Worm (Caenorhabditis elegans) whole organism, L1 larva: ENCODE data around the gene F10E7.2.
A peak's percentile ranks its signal among the peaks of the same experiment; 100 is the strongest.

ENCODE experiments used
- C16A3.4 ChIP-seq: fragments of 150-350 bp; optimal IDR thresholded peaks from 2 replicates; lab custom pipeline; 2014; ENCODE audit warnings: missing biosample characterization, missing genetic modification characterization
- F16B12.6 ChIP-seq: fragments of 150-350 bp; optimal IDR thresholded peaks from 2 replicates; lab custom pipeline; 2014; ENCODE audit warnings: missing biosample characterization, missing genetic modification characterization
- aly-2 ChIP-seq: fragments of 150-350 bp; optimal IDR thresholded peaks from 2 replicates; lab custom pipeline; 2014; ENCODE audit warnings: missing biosample characterization, missing genetic modification characterization
- ceh-63 ChIP-seq: fragments of 200-800 bp; sonication (Bioruptor generic); optimal IDR thresholded peaks from 2 replicates; lab custom pipeline; 2018; ENCODE audit warnings: mild to moderate bottlenecking, missing genetic modification characterization, missing compliant biosample characterization
- ceh-82 ChIP-seq, 3 experiments: fragments of 150-350 bp in 1 of 3; sonication (generic microtip) in 2 of 3; optimal IDR thresholded peaks; 2 replicates each; lab custom pipeline; 2014 to 2017; ENCODE audit warnings: missing biosample characterization in 3 of 3, missing genetic modification characterization in 3 of 3
- ceh-88 ChIP-seq: fragments of 200-800 bp; sonication (Bioruptor generic); IDR thresholded peaks from 2 replicates; pipeline ENCODE4 v1.3.6; 2022; ENCODE audit warnings: missing genetic modification characterization, missing compliant biosample characterization
- ces-1 ChIP-seq: fragments of 150-350 bp; optimal IDR thresholded peaks from 2 replicates; lab custom pipeline; 2014; ENCODE audit warnings: missing biosample characterization, missing genetic modification reagents, missing genetic modification characterization
- dpl-1 ChIP-seq, 3 experiments: fragments of 150-350 bp in 2 of 3; sonication (generic microtip) in 1 of 3; optimal IDR thresholded peaks; 2 replicates each; lab custom pipeline; 2014 to 2017; ENCODE audit warnings: missing biosample characterization in 3 of 3, missing genetic modification characterization in 3 of 3, missing genetic modification reagents in 3 of 3
- dsc-1 ChIP-seq: sonication (generic microtip); optimal IDR thresholded peaks from 2 replicates; lab custom pipeline; 2016; ENCODE audit warnings: mild to moderate bottlenecking, missing genetic modification characterization, missing compliant biosample characterization
- efl-1 ChIP-seq, 4 experiments: fragments of 150-350 bp; optimal IDR thresholded peaks in 3 of 4; peaks in 1 of 4; 1 replicate in 1 of 4; 2 replicates in 3 of 4; lab custom pipeline; 2014; ENCODE audit warnings: missing biosample characterization in 2 of 4, missing genetic modification characterization in 2 of 4, missing genetic modification reagents in 2 of 4
- efl-3 ChIP-seq: fragments of 200-800 bp; sonication (Bioruptor generic); optimal IDR thresholded peaks from 2 replicates; lab custom pipeline; 2018; ENCODE audit warnings: mild to moderate bottlenecking, missing genetic modification characterization, missing compliant biosample characterization
- egl-13 ChIP-seq: sonication (generic microtip); optimal IDR thresholded peaks from 2 replicates; lab custom pipeline; 2016; ENCODE audit warnings: missing genotype, missing genetic modification reagents, missing genetic modification characterization, missing compliant biosample characterization
- egl-27 ChIP-seq, 2 experiments: fragments of 150-350 bp in 1 of 2; sonication (generic microtip); optimal IDR thresholded peaks; 3 replicates each; lab custom pipeline; 2017 to 2018; ENCODE audit warnings: missing biosample characterization in 2 of 2, missing genetic modification characterization in 2 of 2, missing genetic modification reagents in 2 of 2
- elt-3 ChIP-seq, 6 experiments: fragments of 150-350 bp in 1 of 6; sonication (generic microtip); optimal IDR thresholded peaks; 2 replicates each; lab custom pipeline; 2017 to 2018; ENCODE audit warnings: missing biosample characterization in 6 of 6, missing genetic modification characterization in 6 of 6, inconsistent platforms in 1 of 6
- ets-5 ChIP-seq: fragments of 200-800 bp; sonication (Bioruptor generic); IDR thresholded peaks from 2 replicates; pipeline ENCODE4 v1.3.6; 2022; ENCODE audit warnings: missing genetic modification characterization, missing compliant biosample characterization
- fkh-10 ChIP-seq: sonication (generic microtip); optimal IDR thresholded peaks from 2 replicates; lab custom pipeline; 2017; ENCODE audit warnings: missing biosample characterization, missing genetic modification reagents, missing genetic modification characterization
- fos-1 ChIP-seq: fragments of 150-350 bp; optimal IDR thresholded peaks from 2 replicates; lab custom pipeline; 2014; ENCODE audit warnings: missing biosample characterization, missing genetic modification characterization
- grh-1 ChIP-seq: fragments of 200-800 bp; sonication (Bioruptor generic); IDR thresholded peaks from 2 replicates; pipeline ENCODE4 v1.3.6; 2022; ENCODE audit warnings: missing genetic modification reagents, missing genetic modification characterization, missing compliant biosample characterization
- hpl-2 ChIP-seq: fragments of 150-350 bp; optimal IDR thresholded peaks from 2 replicates; lab custom pipeline; 2014; ENCODE audit warnings: missing biosample characterization, missing genetic modification reagents, missing genetic modification characterization
- irx-1 ChIP-seq: sonication (generic microtip); optimal IDR thresholded peaks from 2 replicates; lab custom pipeline; 2016; ENCODE audit warnings: missing genetic modification characterization, missing compliant biosample characterization
- isw-1 ChIP-seq: fragments of 200-800 bp; sonication (Bioruptor generic); IDR thresholded peaks from 2 replicates; pipeline ENCODE4 v1.3.6; 2022; ENCODE audit warnings: missing genetic modification characterization, missing compliant biosample characterization
- jun-1 ChIP-seq: fragments of 150-350 bp; optimal IDR thresholded peaks from 2 replicates; lab custom pipeline; 2014; ENCODE audit warnings: missing biosample characterization, missing genetic modification reagents, missing genetic modification characterization
- lin-13 ChIP-seq: fragments of 150-350 bp; optimal IDR thresholded peaks from 2 replicates; lab custom pipeline; 2014; ENCODE audit warnings: missing biosample characterization, missing genetic modification reagents, missing genetic modification characterization
- lin-14 ChIP-seq: fragments of 200-800 bp; sonication (Bioruptor generic); optimal IDR thresholded peaks from 2 replicates; lab custom pipeline; 2018; ENCODE audit warnings: mild to moderate bottlenecking, missing genetic modification characterization, moderate library complexity, missing compliant biosample characterization
- lin-15B ChIP-seq: fragments of 150-350 bp; sonication (generic microtip); optimal IDR thresholded peaks from 3 replicates; lab custom pipeline; 2014; ENCODE audit warnings: missing biosample characterization, missing genetic modification characterization
- lin-35 ChIP-seq, 2 experiments: fragments of 150-350 bp; optimal IDR thresholded peaks; 2 replicates each; lab custom pipeline; 2014; ENCODE audit warnings: missing biosample characterization in 2 of 2, missing genetic modification characterization in 2 of 2, missing genetic modification reagents in 2 of 2
- lin-39 ChIP-seq: fragments of 150-350 bp; optimal IDR thresholded peaks from 2 replicates; lab custom pipeline; 2014; ENCODE audit warnings: missing biosample characterization, missing genetic modification reagents, missing genetic modification characterization
- lir-3 ChIP-seq: sonication (generic microtip); optimal IDR thresholded peaks from 2 replicates; lab custom pipeline; 2016; ENCODE audit warnings: mild to moderate bottlenecking, missing genetic modification characterization, moderate library complexity, missing compliant biosample characterization; ENCODE audit not compliant: poor library complexity
- lsy-2 ChIP-seq, 2 experiments: fragments of 150-350 bp; optimal IDR thresholded peaks; 2 replicates each; lab custom pipeline; 2014; ENCODE audit warnings: missing biosample characterization in 2 of 2, missing genetic modification characterization in 2 of 2
- mdl-1 ChIP-seq, 2 experiments: fragments of 150-350 bp; optimal IDR thresholded peaks; 2 replicates each; lab custom pipeline; 2014 to 2017; ENCODE audit warnings: missing biosample characterization in 2 of 2, missing genetic modification characterization in 2 of 2, inconsistent platforms in 1 of 2
- mep-1 ChIP-seq: fragments of 150-350 bp; optimal IDR thresholded peaks from 2 replicates; lab custom pipeline; 2014; ENCODE audit warnings: missing biosample characterization, missing genetic modification characterization
- nhr-11 ChIP-seq: fragments of 150-350 bp; optimal IDR thresholded peaks from 2 replicates; lab custom pipeline; 2014; ENCODE audit warnings: missing biosample characterization, missing genetic modification characterization
- nhr-20 ChIP-seq: sonication (generic microtip); optimal IDR thresholded peaks from 2 replicates; lab custom pipeline; 2016; ENCODE audit warnings: mild to moderate bottlenecking, missing genetic modification characterization, missing compliant biosample characterization
- nhr-28 ChIP-seq: fragments of 150-350 bp; optimal IDR thresholded peaks from 2 replicates; lab custom pipeline; 2014; ENCODE audit warnings: missing biosample characterization, missing genetic modification characterization
- nhr-84 ChIP-seq: sonication (generic microtip); optimal IDR thresholded peaks from 2 replicates; lab custom pipeline; 2017; ENCODE audit warnings: missing biosample characterization, missing genetic modification characterization
- nhr-90 ChIP-seq: sonication (generic microtip); optimal IDR thresholded peaks from 2 replicates; lab custom pipeline; 2016; ENCODE audit warnings: mild to moderate bottlenecking, missing genetic modification characterization, missing compliant biosample characterization; ENCODE audit not compliant: poor library complexity
- pag-3 ChIP-seq: sonication (generic microtip); optimal IDR thresholded peaks from 2 replicates; lab custom pipeline; 2017; ENCODE audit warnings: missing genetic modification characterization, mild to moderate bottlenecking, missing compliant biosample characterization, antibody characterized with exemption, borderline replicate concordance; ENCODE audit not compliant: insufficient read depth
- pax-3 ChIP-seq: fragments of 200-800 bp; sonication (Bioruptor generic); optimal IDR thresholded peaks from 2 replicates; lab custom pipeline; 2018; ENCODE audit warnings: mild to moderate bottlenecking, missing genetic modification characterization, moderate library complexity, missing compliant biosample characterization
- pqm-1 ChIP-seq: sonication (generic microtip); optimal IDR thresholded peaks from 3 replicates; lab custom pipeline; 2017; ENCODE audit warnings: missing biosample characterization, missing genetic modification characterization
- rnt-1 ChIP-seq: sonication (generic microtip); optimal IDR thresholded peaks from 2 replicates; lab custom pipeline; 2016; ENCODE audit warnings: mild to moderate bottlenecking, missing genetic modification characterization, moderate library complexity, missing compliant biosample characterization
- skn-1 ChIP-seq: fragments of 150-350 bp; optimal IDR thresholded peaks from 2 replicates; lab custom pipeline; 2014; ENCODE audit warnings: missing biosample characterization, missing genetic modification characterization
- swsn-7 ChIP-seq: sonication (generic microtip); optimal IDR thresholded peaks from 2 replicates; lab custom pipeline; 2016; ENCODE audit warnings: missing genetic modification characterization, missing compliant biosample characterization
- tbx-2 ChIP-seq: sonication (generic microtip); optimal IDR thresholded peaks from 2 replicates; lab custom pipeline; 2016; ENCODE audit warnings: missing genetic modification characterization, missing compliant biosample characterization
- unc-130 ChIP-seq: fragments of 150-350 bp; optimal IDR thresholded peaks from 2 replicates; lab custom pipeline; 2017; ENCODE audit warnings: missing biosample characterization, missing genetic modification characterization, inconsistent platforms
- unc-30 ChIP-seq: sonication (generic microtip); optimal IDR thresholded peaks from 2 replicates; lab custom pipeline; 2017; ENCODE audit warnings: missing biosample characterization, missing genetic modification characterization
- unc-62 ChIP-seq: fragments of 150-350 bp; optimal IDR thresholded peaks from 2 replicates; lab custom pipeline; 2014; ENCODE audit warnings: missing biosample characterization, missing genetic modification reagents, missing genetic modification characterization
- xbp-1 ChIP-seq: sonication (generic microtip); optimal IDR thresholded peaks from 2 replicates; lab custom pipeline; 2016; ENCODE audit warnings: missing genetic modification characterization, missing compliant biosample characterization
- zip-4 ChIP-seq: fragments of 200-800 bp; sonication (Bioruptor generic); optimal IDR thresholded peaks from 2 replicates; lab custom pipeline; 2018; ENCODE audit warnings: mild to moderate bottlenecking, missing genetic modification characterization, moderate library complexity, missing compliant biosample characterization
- ztf-11 ChIP-seq, 2 experiments: sonication (generic microtip); optimal IDR thresholded peaks; 2 replicates each; lab custom pipeline; 2016 to 2017; ENCODE audit warnings: missing genetic modification characterization in 2 of 2, missing biosample characterization in 1 of 2, missing compliant biosample characterization in 1 of 2

Gene F10E7.2

DNA sequence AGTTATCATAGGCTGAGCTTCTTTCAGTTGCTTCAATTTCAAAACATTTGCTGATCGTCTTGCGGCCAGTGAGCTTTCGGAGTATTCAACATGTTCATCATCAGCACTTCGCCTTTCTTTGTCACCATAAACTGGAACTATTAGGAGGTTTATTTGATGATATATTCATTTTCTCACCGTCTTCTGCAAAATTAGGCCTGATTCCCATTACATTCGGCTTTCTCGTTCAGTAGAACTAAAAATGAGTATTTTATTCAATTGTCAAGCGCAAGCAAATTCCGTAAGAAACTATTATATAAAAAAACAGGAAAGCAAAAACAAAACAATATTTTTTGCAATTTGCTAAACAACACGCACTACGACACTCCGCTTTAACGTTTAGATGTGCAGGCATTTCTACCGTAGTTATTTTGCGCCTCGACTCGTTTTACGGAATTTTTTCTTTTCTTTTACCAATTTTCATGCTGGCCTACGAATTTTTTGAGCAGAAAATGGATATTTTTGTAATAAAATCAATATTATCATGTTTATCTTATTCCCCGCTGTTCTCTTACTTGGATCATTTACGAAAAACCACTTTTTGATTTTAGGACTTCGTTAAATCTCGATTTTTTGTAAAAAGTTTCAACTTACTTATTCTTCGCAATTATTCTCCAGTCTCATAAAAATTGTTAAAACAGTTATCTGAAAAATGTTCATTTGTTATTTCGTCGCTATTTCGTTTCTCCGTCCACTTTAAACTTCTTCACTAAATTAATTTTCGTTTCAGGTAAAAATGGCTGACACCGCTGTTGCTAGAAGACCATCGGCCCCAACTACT lies 17.0 kb upstream of the F10E7.2 start, which contains the start of the genes farl-11 and rpl-33 (continued):
- peak; percentile 70 for TF ChIP-seq F16B12.6
- peak; percentile 98 for TF ChIP-seq lin-15B
- TF ChIP-seq pqm-1: no peak
- TF ChIP-seq pag-3: no peak
- peak; percentile 43 for TF ChIP-seq irx-1 (tag; lab: Kevin White, UChicago)
- peak; percentile 64 for TF ChIP-seq dsc-1 (tag; lab: Kevin White, UChicago)
- TF ChIP-seq unc-130 (tag; lab: Kevin White, UChicago): peak; percentile 89
- no peak for TF ChIP-seq egl-27 (tag; optimal IDR thresholded peaks at IDR 0.05; lab: Kevin White, UChicago)
- TF ChIP-seq nhr-28 (tag; lab: Kevin White, UChicago): no peak
- TF ChIP-seq rnt-1 (tag; lab: Kevin White, UChicago): peak; percentile 78
- TF ChIP-seq elt-3 (tag; optimal IDR thresholded peaks at IDR 0.05; lab: Kevin White, UChicago): peak in 4 of 6 experiments; percentile 14 to 84 (median 61)
- peak; percentile 75 to 83 (median 81) for TF ChIP-seq dpl-1 (GFP tag; optimal IDR thresholded peaks at IDR 0.05; lab: Kevin White, UChicago)
- TF ChIP-seq nhr-20 (tag; lab: Kevin White, UChicago): peak; percentile 86
- peak; percentile 53; the same call in 1 of the 2 replicates for TF ChIP-seq grh-1
- TF ChIP-seq swsn-7 (tag; lab: Kevin White, UChicago): peak; percentile 76
- peak; percentile 83 to 93 for TF ChIP-seq lin-35 (GFP tag; optimal IDR thresholded peaks at IDR 0.05; lab: Kevin White, UChicago)
- TF ChIP-seq nhr-90: peak; percentile 68
- TF ChIP-seq mep-1 (tag; lab: Kevin White, UChicago): peak; percentile 96
- peak; percentile 77 for TF ChIP-seq aly-2 (tag; lab: Kevin White, UChicago)
- TF ChIP-seq efl-1 (optimal IDR thresholded peaks at IDR 0.05; lab: Kevin White, UChicago): peak; percentile 84 to 86
- peak; percentile 79 to 97 for TF ChIP-seq efl-1 (GFP tag; optimal IDR thresholded peaks at IDR 0.05 in 1 of 2; lab: Kevin White, UChicago)
- TF ChIP-seq C16A3.4: peak; percentile 95
- no peak for TF ChIP-seq nhr-84 (tag; lab: Kevin White, UChicago)
- peak; percentile 60 for TF ChIP-seq jun-1 (tag; lab: Kevin White, UChicago)
- no peak for TF ChIP-seq unc-30 (tag; lab: Kevin White, UChicago)
- TF ChIP-seq efl-3: no peak
- peak; percentile 52 for TF ChIP-seq hpl-2
- TF ChIP-seq nhr-11 (tag; lab: Kevin White, UChicago): peak; percentile 39
- peak; percentile 85 for TF ChIP-seq lin-14 (GFP tag; lab: Kevin White, UChicago)
- peak; percentile 79 for TF ChIP-seq lin-13
- peak; percentile 80 for TF ChIP-seq isw-1 (GFP tag; lab: Robert Waterston, UW)
- TF ChIP-seq ets-5 (GFP tag; lab: Robert Waterston, UW): no peak
- TF ChIP-seq zip-4: no peak
- TF ChIP-seq mdl-1 (tag; optimal IDR thresholded peaks at IDR 0.05; lab: Kevin White, UChicago): peak in 1 of 2 experiments; percentile 65
- TF ChIP-seq lin-39 (tag; lab: Kevin White, UChicago): peak; percentile 30
- TF ChIP-seq ces-1 (GFP tag; lab: Kevin White, UChicago): no peak
- TF ChIP-seq tbx-2 (tag; lab: Kevin White, UChicago): peak; percentile 81
- TF ChIP-seq skn-1: peak; percentile 93
- peak; percentile 34 for TF ChIP-seq pax-3 (tag; lab: Kevin White, UChicago)
- TF ChIP-seq fos-1 (tag; lab: Kevin White, UChicago): peak; percentile 89
- peak; percentile 26; the same call in 1 of the 2 replicates for TF ChIP-seq ceh-88 (GFP tag; lab: Robert Waterston, UW)
- TF ChIP-seq unc-62 (GFP tag; lab: Kevin White, UChicago): no peak
- peak in 1 of 2 experiments; percentile 57 for TF ChIP-seq ztf-11 (tag; optimal IDR thresholded peaks at IDR 0.05; lab: Kevin White, UChicago)
- TF ChIP-seq ceh-63 (GFP tag; lab: Kevin White, UChicago): no peak
- peak; percentile 34 for TF ChIP-seq egl-13 (tag; lab: Kevin White, UChicago)
- TF ChIP-seq xbp-1 (tag; lab: Kevin White, UChicago): peak; percentile 81
- peak; percentile 98 to 100 for TF ChIP-seq lsy-2 (tag; optimal IDR thresholded peaks at IDR 0.05; lab: Kevin White, UChicago)
- peak; percentile 77 to 92 (median 80) for TF ChIP-seq ceh-82 (tag; optimal IDR thresholded peaks at IDR 0.05; lab: Kevin White, UChicago)
- peak; percentile 58 for TF ChIP-seq lir-3 (tag; lab: Kevin White, UChicago)
- peak; percentile 33 for TF ChIP-seq fkh-10 (GFP tag; lab: Kevin White, UChicago)
